2 fruit fly cellular contexts compared by ENCODE assay signal in genomic region chr4:1238252-1238651, dm6.
TF ChIP-seq lines count a peak whose summit lies in the region.

No protein-coding gene starts in this region.

- TF ChIP-seq CTCF in whole organism, embryonic (GFP tag; optimal IDR thresholded peaks at IDR 0.05; lab: Kevin White, UChicago): no peak

TF ChIP-seq in whole organism, embryonic, 481 proteins besides CTCF, POLR2A, EP300 and RAD21:
- TF ChIP-seq Xbp1 (GFP tag; optimal IDR thresholded peaks at IDR 0.05; lab: Kevin White, UChicago): no peak
- TF ChIP-seq twi (tag; optimal IDR thresholded peaks at IDR 0.05; lab: Kevin White, UChicago): peak; percentile 66
- TF ChIP-seq CG2199 (GFP tag; IDR thresholded peaks at IDR 0.05; lab: Robert Waterston, UW): peak; percentile 94

TF ChIP-seq in whole organism, prepupa, 60 proteins besides CTCF, POLR2A, EP300 and RAD21:
- TF ChIP-seq net (GFP tag; optimal IDR thresholded peaks at IDR 0.05; lab: Kevin White, UChicago): no peak
- TF ChIP-seq svp (GFP tag; lab: Kevin White, UChicago): peak; percentile 13
- TF ChIP-seq ss (GFP tag; optimal IDR thresholded peaks at IDR 0.05; lab: Kevin White, UChicago): no peak
